Worm (Caenorhabditis elegans): Measurements from ENCODE around the gene H10E21.4.

DNA sequence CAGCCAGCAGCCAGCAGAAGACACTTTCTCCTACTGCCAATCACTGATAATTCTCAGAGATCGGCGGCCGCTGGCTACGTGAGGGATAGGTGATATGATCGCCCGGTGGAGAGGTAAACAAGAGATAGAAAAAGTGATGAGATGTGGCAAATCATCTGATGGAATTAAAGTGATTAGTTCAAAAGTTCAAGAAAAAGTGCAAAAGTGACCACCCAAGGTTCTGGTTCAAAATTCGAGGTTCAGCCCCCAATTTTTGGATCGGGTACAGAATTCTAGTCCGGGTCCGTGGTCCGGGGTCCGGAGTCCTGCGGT is 46.1 kb upstream of the H10E21.4 start:
- no peak for TF ChIP-seq flt-1 (GFP tag; IDR thresholded peaks at IDR 0.05)
- no peak for TF ChIP-seq T22C8.4 (GFP tag; IDR thresholded peaks at IDR 0.05)
- no peak for TF ChIP-seq cog-1 (tag; optimal IDR thresholded peaks at IDR 0.05)
- no peak for TF ChIP-seq ztf-29 (GFP tag; IDR thresholded peaks at IDR 0.05)
- TF ChIP-seq tab-1 (GFP tag; IDR thresholded peaks at IDR 0.05) = no peak
- TF ChIP-seq ref-1 (GFP tag; conservative IDR thresholded peaks at IDR 0.05) = no peak
- TF ChIP-seq ztf-23 (GFP tag; IDR thresholded peaks at IDR 0.05) = no peak

All from whole organism, midembryonic.